Worm (Caenorhabditis elegans) whole organism, early embryonic: Measurements from ENCODE around the gene Y82E9BL.6.

Experiments used
- F13C5.2 ChIP-seq: sonication (generic microtip); optimal IDR thresholded peaks from 2 replicates; lab custom pipeline; 2017; ENCODE audit warnings: mild to moderate bottlenecking, missing genetic modification characterization, inconsistent platforms, missing compliant biosample characterization
- aly-1 ChIP-seq: sonication (generic microtip); optimal IDR thresholded peaks from 2 replicates; lab custom pipeline; 2016; ENCODE audit warnings: missing genetic modification characterization, missing compliant biosample characterization
- ama-1 ChIP-seq: fragments of 150-350 bp; optimal IDR thresholded peaks from 2 replicates; lab custom pipeline; 2014
- ceh-13 ChIP-seq: fragments of 200-800 bp; sonication (Bioruptor generic); optimal IDR thresholded peaks from 2 replicates; lab custom pipeline; 2018; ENCODE audit warnings: mild to moderate bottlenecking, missing genetic modification characterization, missing compliant biosample characterization
- ceh-36 ChIP-seq: sonication (generic microtip); optimal IDR thresholded peaks from 2 replicates; lab custom pipeline; 2016; ENCODE audit warnings: missing genetic modification characterization, inconsistent platforms, missing compliant biosample characterization
- flt-1 ChIP-seq: fragments of 200-800 bp; sonication (Bioruptor generic); IDR thresholded peaks from 2 replicates; pipeline ENCODE4 v1.3.6; 2022; ENCODE audit warnings: missing genetic modification characterization, missing compliant biosample characterization
- hmbx-1 ChIP-seq: sonication (generic microtip); optimal IDR thresholded peaks from 2 replicates; lab custom pipeline; 2016; ENCODE audit warnings: mild to moderate bottlenecking, missing genetic modification characterization, missing compliant biosample characterization
- hnd-1 ChIP-seq: sonication (generic microtip); optimal IDR thresholded peaks from 2 replicates; lab custom pipeline; 2016; ENCODE audit warnings: missing genetic modification characterization, missing compliant biosample characterization
- pes-1 ChIP-seq: fragments of 200-800 bp; sonication (Bioruptor generic); IDR thresholded peaks from 2 replicates; pipeline ENCODE4 v1.3.6; 2022; ENCODE audit warnings: missing genetic modification reagents, missing genetic modification characterization, missing compliant biosample characterization
- sea-1 ChIP-seq: fragments of 200-800 bp; sonication (Bioruptor generic); conservative IDR thresholded peaks from 2 replicates; pipeline ENCODE4 v1.3.6; 2022; ENCODE audit warnings: missing genetic modification characterization, missing compliant biosample characterization
- tbx-11 ChIP-seq: fragments of 200-800 bp; sonication (Bioruptor generic); IDR thresholded peaks from 2 replicates; pipeline ENCODE4 v1.3.6; 2022; ENCODE audit warnings: missing genetic modification characterization, missing compliant biosample characterization

ce11 chrIII:1350745-1351144 lies 5.2 kb upstream of the Y82E9BL.6 start, which contains the start of gene Y82E9BL.3:
- TF ChIP-seq hmbx-1 (tag; lab: Kevin White, UChicago) (no peak), ceh-13 (GFP tag; lab: Kevin White, UChicago) (no peak), ceh-36 (tag; lab: Kevin White, UChicago) (no peak), F13C5.2 (tag; lab: Kevin White, UChicago) (no peak), sea-1 (GFP tag; lab: Robert Waterston, UW) (no peak), aly-1 (no peak), ama-1 (lab: Kevin White, UChicago) (no peak), tbx-11 (GFP tag; lab: Robert Waterston, UW) (no peak), pes-1 (GFP tag; lab: Robert Waterston, UW) (no peak), flt-1 (no peak), hnd-1 (tag; lab: Kevin White, UChicago) (no peak)
